ENCODE assay signal across 1 fruit fly cellular context in the genomic region with DNA sequence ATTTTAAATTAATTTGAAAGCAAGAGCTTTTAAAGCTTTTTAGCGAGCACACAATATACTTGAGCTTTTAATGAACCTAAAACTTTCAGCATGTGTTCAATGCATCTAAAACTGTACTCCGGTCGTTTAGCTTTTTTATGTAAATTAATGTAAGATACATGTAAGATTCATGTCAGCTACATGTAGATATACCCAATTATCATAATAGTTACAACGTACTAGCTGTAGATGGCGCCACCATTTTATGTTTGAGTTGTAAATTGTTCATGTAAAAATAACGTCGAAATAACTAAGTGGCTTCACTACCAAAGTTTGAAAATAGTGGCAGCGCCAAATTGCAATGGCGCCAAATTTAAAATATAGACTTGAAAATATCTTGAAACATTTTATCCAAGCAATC.
TF ChIP-seq lines count a peak whose summit lies in the region.

No protein-coding gene starts in this region.

TF ChIP-seq in whole organism, embryonic, 481 proteins besides CTCF, POLR2A, EP300 and RAD21 (continued from another document and continues in another):
- TF ChIP-seq Optix (GFP tag; IDR thresholded peaks at IDR 0.05; lab: Robert Waterston, UW) (no peak), CG30403 (GFP tag; optimal IDR thresholded peaks at IDR 0.05; lab: Kevin White, UChicago) (peak; percentile 23), Atf3 (GFP tag; optimal IDR thresholded peaks at IDR 0.05; lab: Kevin White, UChicago) (no peak), maf-S (GFP tag; optimal IDR thresholded peaks at IDR 0.05; lab: Kevin White, UChicago) (no peak), Six4 (GFP tag; optimal IDR thresholded peaks at IDR 0.05; lab: Kevin White, UChicago) (no peak), lov (optimal IDR thresholded peaks at IDR 0.05; lab: Kevin White, UChicago) (no peak), lov (GFP tag; IDR thresholded peaks at IDR 0.05; lab: Robert Waterston, UW) (no peak), Hr78 (GFP tag; optimal IDR thresholded peaks at IDR 0.05; lab: Kevin White, UChicago) (no peak), Stat92E (GFP tag; optimal IDR thresholded peaks at IDR 0.05; lab: Kevin White, UChicago) (peak in 1 of 3 experiments; percentile 92), CG1603 (tag; optimal IDR thresholded peaks at IDR 0.05; lab: Kevin White, UChicago) (peak; percentile 56), CG14965 (GFP tag; optimal IDR thresholded peaks at IDR 0.05; lab: Kevin White, UChicago; ENCODE audit: borderline replicate concordance) (no peak), CG14710 (tag; optimal IDR thresholded peaks at IDR 0.05; lab: Kevin White, UChicago) (peak; percentile 55), CG3847 (GFP tag; IDR thresholded peaks at IDR 0.05; lab: Robert Waterston, UW) (peak; percentile 53), CG7372 (GFP tag; IDR thresholded peaks at IDR 0.05; lab: Robert Waterston, UW) (no peak), CG15073 (GFP tag; optimal IDR thresholded peaks at IDR 0.05; lab: Kevin White, UChicago) (no peak), CG11398 (GFP tag; optimal IDR thresholded peaks at IDR 0.05; lab: Kevin White, UChicago) (no peak), amos (GFP tag; IDR thresholded peaks at IDR 0.05; lab: Robert Waterston, UW; ENCODE audit: partially characterized antibody) (peak; percentile 80), CG6791 (GFP tag; IDR thresholded peaks at IDR 0.05; lab: Robert Waterston, UW; ENCODE audit: partially characterized antibody) (peak; percentile 55), CG12769 (tag; optimal IDR thresholded peaks at IDR 0.05; lab: Kevin White, UChicago) (peak; percentile 23), Hand (GFP tag; optimal IDR thresholded peaks at IDR 0.05; lab: Kevin White, UChicago) (no peak), nerfin-2 (GFP tag; IDR thresholded peaks at IDR 0.05; lab: Robert Waterston, UW; ENCODE audit: partially characterized antibody) (no peak), CG15696 (tag; optimal IDR thresholded peaks at IDR 0.05; lab: Kevin White, UChicago) (peak; percentile 31), Atf6 (GFP tag; IDR thresholded peaks at IDR 0.05; lab: Robert Waterston, UW) (no peak), pita (GFP tag; optimal IDR thresholded peaks at IDR 0.05; lab: Kevin White, UChicago) (peak; percentile 92), Abd-B (GFP tag; optimal IDR thresholded peaks at IDR 0.05; lab: Kevin White, UChicago) (peak; percentile 10), CG3281 (GFP tag; optimal IDR thresholded peaks at IDR 0.05; lab: Kevin White, UChicago) (no peak), Fer2 (tag; optimal IDR thresholded peaks at IDR 0.05; lab: Kevin White, UChicago) (no peak), CG8290 (GFP tag; optimal IDR thresholded peaks at IDR 0.05; lab: Kevin White, UChicago) (peak; percentile 11), CG8290 (tag; optimal IDR thresholded peaks at IDR 0.05; lab: Kevin White, UChicago) (peak in 1 of 2 experiments; percentile 49), CG32772 (GFP tag; IDR thresholded peaks at IDR 0.05; lab: Robert Waterston, UW) (no peak), CG34422 (GFP tag; IDR thresholded peaks at IDR 0.05; lab: Robert Waterston, UW) (no peak), Xrp1 (GFP tag; IDR thresholded peaks at IDR 0.05; lab: Robert Waterston, UW) (no peak), CG11504 (tag; optimal IDR thresholded peaks at IDR 0.05; lab: Kevin White, UChicago) (peak; percentile 42), CG7745 (tag; optimal IDR thresholded peaks at IDR 0.05; lab: Kevin White, UChicago) (peak; percentile 60), yki (optimal IDR thresholded peaks at IDR 0.05; lab: Kevin White, UChicago) (no peak), Med (GFP tag; lab: Kevin White, UChicago) (peak; percentile 92), CG10274 (GFP tag; optimal IDR thresholded peaks at IDR 0.05; lab: Kevin White, UChicago) (no peak), B-H1 (GFP tag; IDR thresholded peaks at IDR 0.05; lab: Robert Waterston, UW) (no peak), klu (GFP tag; IDR thresholded peaks at IDR 0.05; lab: Robert Waterston, UW) (no peak), Trl (optimal IDR thresholded peaks at IDR 0.05; lab: Kevin White, UChicago) (no peak), Trl (GFP tag; optimal IDR thresholded peaks at IDR 0.05; lab: Kevin White, UChicago) (peak; percentile 25), lola (GFP tag; optimal IDR thresholded peaks at IDR 0.05; lab: Kevin White, UChicago) (peak in 1 of 3 experiments; percentile 17), Oli (tag; optimal IDR thresholded peaks at IDR 0.05; lab: Kevin White, UChicago) (no peak), CG17361 (GFP tag; IDR thresholded peaks at IDR 0.05; lab: Robert Waterston, UW) (peak; percentile 36; the same call in 1 of the 3 replicates), Lim3 (GFP tag; IDR thresholded peaks at IDR 0.05; lab: Robert Waterston, UW) (no peak), D (optimal IDR thresholded peaks at IDR 0.05; lab: Kevin White, UChicago) (no peak), D (GFP tag; optimal IDR thresholded peaks at IDR 0.05; lab: Kevin White, UChicago) (no peak), CG2889 (GFP tag; IDR thresholded peaks at IDR 0.05; lab: Robert Waterston, UW) (no peak), Hr3 (GFP tag; optimal IDR thresholded peaks at IDR 0.05; lab: Kevin White, UChicago) (no peak), eve (GFP tag; optimal IDR thresholded peaks at IDR 0.05; lab: Kevin White, UChicago) (no peak), Hr39 (optimal IDR thresholded peaks at IDR 0.05; lab: Kevin White, UChicago) (no peak), CG4854 (GFP tag; optimal IDR thresholded peaks at IDR 0.05; lab: Kevin White, UChicago) (peak; percentile 20), CG1647 (GFP tag; optimal IDR thresholded peaks at IDR 0.05; lab: Kevin White, UChicago) (no peak), Hr51 (GFP tag; optimal IDR thresholded peaks at IDR 0.05; lab: Kevin White, UChicago) (no peak), CG4360 (GFP tag; IDR thresholded peaks at IDR 0.05; lab: Robert Waterston, UW) (no peak), seq (GFP tag; IDR thresholded peaks at IDR 0.05; lab: Robert Waterston, UW) (no peak), NFAT (GFP tag; IDR thresholded peaks at IDR 0.05; lab: Robert Waterston, UW) (no peak), sug (tag; optimal IDR thresholded peaks at IDR 0.05; lab: Kevin White, UChicago) (peak; percentile 55), ind (GFP tag; optimal IDR thresholded peaks at IDR 0.05; lab: Kevin White, UChicago) (no peak), ato (GFP tag; IDR thresholded peaks at IDR 0.05; lab: Robert Waterston, UW; ENCODE audit: partially characterized antibody) (no peak), pan (optimal IDR thresholded peaks at IDR 0.05; lab: Kevin White, UChicago) (no peak), pan (GFP tag; optimal IDR thresholded peaks at IDR 0.05 in 1 of 2, IDR thresholded peaks at IDR 0.05 in 1 of 2) (no peak), HmgD (GFP tag; optimal IDR thresholded peaks at IDR 0.05; lab: Kevin White, UChicago) (peak; percentile 60), HmgZ (tag; optimal IDR thresholded peaks at IDR 0.05; lab: Kevin White, UChicago) (peak; percentile 86), CG10979 (tag; optimal IDR thresholded peaks at IDR 0.05; lab: Kevin White, UChicago) (peak; percentile 4), CG31365 (tag; optimal IDR thresholded peaks at IDR 0.05; lab: Kevin White, UChicago) (peak; percentile 21), Chrac-16 (GFP tag; optimal IDR thresholded peaks at IDR 0.05; lab: Kevin White, UChicago) (no peak), dimm (GFP tag; IDR thresholded peaks at IDR 0.05; lab: Robert Waterston, UW) (no peak), bbx (GFP tag; IDR thresholded peaks at IDR 0.05; lab: Robert Waterston, UW; ENCODE audit: partially characterized antibody) (peak; percentile 61; the same call in 1 of the 2 replicates), CG15514 (GFP tag; optimal IDR thresholded peaks at IDR 0.05; lab: Kevin White, UChicago) (peak; percentile 50), CG10321 (GFP tag; IDR thresholded peaks at IDR 0.05; lab: Robert Waterston, UW) (no peak), sens (GFP tag; lab: Kevin White, UChicago) (peak; percentile 61), ham (GFP tag; IDR thresholded peaks at IDR 0.05; lab: Robert Waterston, UW) (no peak), CG8089 (GFP tag; optimal IDR thresholded peaks at IDR 0.05; lab: Kevin White, UChicago) (no peak), CG13424 (tag; optimal IDR thresholded peaks at IDR 0.05; lab: Kevin White, UChicago) (peak; percentile 1), CG2712 (tag; optimal IDR thresholded peaks at IDR 0.05; lab: Kevin White, UChicago) (peak; percentile 63), CG11456 (GFP tag; IDR thresholded peaks at IDR 0.05; lab: Robert Waterston, UW) (no peak; the same call in 2 of the 3 replicates), CG13123 (GFP tag; optimal IDR thresholded peaks at IDR 0.05; lab: Kevin White, UChicago) (no peak), fd96Cb (tag; optimal IDR thresholded peaks at IDR 0.05; lab: Kevin White, UChicago) (no peak), Drgx (GFP tag; IDR thresholded peaks at IDR 0.05; lab: Robert Waterston, UW) (no peak), shn (GFP tag; optimal IDR thresholded peaks at IDR 0.05; lab: Kevin White, UChicago) (no peak), zen (tag; optimal IDR thresholded peaks at IDR 0.05; lab: Kevin White, UChicago) (peak; percentile 69), wek (GFP tag; optimal IDR thresholded peaks at IDR 0.05; lab: Kevin White, UChicago) (no peak), CHES-1-like (GFP tag; optimal IDR thresholded peaks at IDR 0.05; lab: Kevin White, UChicago) (no peak), HLH3B (GFP tag; IDR thresholded peaks at IDR 0.05; lab: Robert Waterston, UW) (no peak), Hey (tag; optimal IDR thresholded peaks at IDR 0.05; lab: Kevin White, UChicago) (no peak), mld (GFP tag; IDR thresholded peaks at IDR 0.05; lab: Robert Waterston, UW; ENCODE audit: partially characterized antibody) (no peak), Ravus (GFP tag; IDR thresholded peaks at IDR 0.05; lab: Robert Waterston, UW) (no peak), HLH54F (GFP tag; optimal IDR thresholded peaks at IDR 0.05; lab: Kevin White, UChicago) (no peak), abd-A (tag; optimal IDR thresholded peaks at IDR 0.05; lab: Kevin White, UChicago) (peak; percentile 49), Ptx1 (GFP tag; IDR thresholded peaks at IDR 0.05; lab: Robert Waterston, UW) (no peak), CG18764 (GFP tag; optimal IDR thresholded peaks at IDR 0.05; lab: Kevin White, UChicago) (no peak), CG8359 (GFP tag; optimal IDR thresholded peaks at IDR 0.05; lab: Kevin White, UChicago; ENCODE audit: borderline replicate concordance) (no peak), nom (GFP tag; optimal IDR thresholded peaks at IDR 0.05; lab: Kevin White, UChicago) (peak; percentile 62), sqz (GFP tag; optimal IDR thresholded peaks at IDR 0.05; lab: Kevin White, UChicago) (no peak), CG4820 (GFP tag; optimal IDR thresholded peaks at IDR 0.05; lab: Kevin White, UChicago) (no peak), jing (GFP tag; optimal IDR thresholded peaks at IDR 0.05; lab: Kevin White, UChicago) (no peak), trem (tag; optimal IDR thresholded peaks at IDR 0.05; lab: Kevin White, UChicago) (peak; percentile 82), D19A (tag; optimal IDR thresholded peaks at IDR 0.05; lab: Kevin White, UChicago) (no peak), Bteb2 (GFP tag; optimal IDR thresholded peaks at IDR 0.05; lab: Kevin White, UChicago) (no peak), CG12391 (tag; optimal IDR thresholded peaks at IDR 0.05; lab: Kevin White, UChicago) (no peak), CG12942 (GFP tag; optimal IDR thresholded peaks at IDR 0.05; lab: Kevin White, UChicago) (no peak), Opbp (GFP tag; IDR thresholded peaks at IDR 0.05; lab: Robert Waterston, UW; ENCODE audit: partially characterized antibody) (peak; percentile 54; the same call in 2 of the 3 replicates), Myb (GFP tag; optimal IDR thresholded peaks at IDR 0.05; lab: Kevin White, UChicago) (peak; percentile 63), Blimp-1 (GFP tag; optimal IDR thresholded peaks at IDR 0.05; lab: Kevin White, UChicago) (no peak), nmo (GFP tag; optimal IDR thresholded peaks at IDR 0.05; lab: Kevin White, UChicago) (peak; percentile 27), CG32532 (GFP tag; IDR thresholded peaks at IDR 0.05; lab: Robert Waterston, UW) (0 out of 2 replicates have a peak, but pooled peaks have one; percentile 13), CG9609 (GFP tag; optimal IDR thresholded peaks at IDR 0.05; lab: Kevin White, UChicago) (no peak), her (GFP tag; optimal IDR thresholded peaks at IDR 0.05; lab: Kevin White, UChicago) (no peak), BEAF-32 (GFP tag; optimal IDR thresholded peaks at IDR 0.05; lab: Kevin White, UChicago) (peak; percentile 11), CG2678 (tag; optimal IDR thresholded peaks at IDR 0.05; lab: Kevin White, UChicago) (no peak), dpn (GFP tag; optimal IDR thresholded peaks at IDR 0.05; lab: Kevin White, UChicago) (peak; percentile 36 to 45), CG9932 (GFP tag; IDR thresholded peaks at IDR 0.05; lab: Robert Waterston, UW) (no peak), mirr (GFP tag; optimal IDR thresholded peaks at IDR 0.05; lab: Kevin White, UChicago) (no peak), danr (GFP tag; IDR thresholded peaks at IDR 0.05; lab: Robert Waterston, UW) (no peak), Sry-δ (GFP tag; optimal IDR thresholded peaks at IDR 0.05; lab: Kevin White, UChicago) (peak; percentile 26), CG33213 (GFP tag; optimal IDR thresholded peaks at IDR 0.05; lab: Kevin White, UChicago) (peak; percentile 56), MTF-1 (GFP tag; optimal IDR thresholded peaks at IDR 0.05; lab: Kevin White, UChicago; ENCODE audit: borderline replicate concordance) (no peak), Xbp1 (GFP tag; optimal IDR thresholded peaks at IDR 0.05; lab: Kevin White, UChicago) (peak; percentile 36), CG8765 (GFP tag; IDR thresholded peaks at IDR 0.05; lab: Robert Waterston, UW) (no peak), ase (GFP tag; IDR thresholded peaks at IDR 0.05; lab: Robert Waterston, UW) (no peak), CG13624 (GFP tag; optimal IDR thresholded peaks at IDR 0.05; lab: Kevin White, UChicago) (peak; percentile 32), CG9797 (GFP tag; optimal IDR thresholded peaks at IDR 0.05; lab: Kevin White, UChicago) (no peak), CG14014 (GFP tag; IDR thresholded peaks at IDR 0.05; lab: Robert Waterston, UW) (no peak), CG8388 (GFP tag; optimal IDR thresholded peaks at IDR 0.05; lab: Kevin White, UChicago) (no peak), sob (GFP tag; IDR thresholded peaks at IDR 0.05; lab: Robert Waterston, UW) (no peak), ab (GFP tag; optimal IDR thresholded peaks at IDR 0.05; lab: Kevin White, UChicago) (no peak), salm (tag; optimal IDR thresholded peaks at IDR 0.05; lab: Kevin White, UChicago) (no peak), Ada2b (GFP tag; IDR thresholded peaks at IDR 0.05; lab: Robert Waterston, UW) (no peak), Hsf (GFP tag; optimal IDR thresholded peaks at IDR 0.05; lab: Kevin White, UChicago) (peak; percentile 20), Dip2 (GFP tag; IDR thresholded peaks at IDR 0.05; lab: Robert Waterston, UW) (peak; percentile 88)
